Fruit fly (Drosophila melanogaster): Measurements from ENCODE around the gene Tim8.

DNA sequence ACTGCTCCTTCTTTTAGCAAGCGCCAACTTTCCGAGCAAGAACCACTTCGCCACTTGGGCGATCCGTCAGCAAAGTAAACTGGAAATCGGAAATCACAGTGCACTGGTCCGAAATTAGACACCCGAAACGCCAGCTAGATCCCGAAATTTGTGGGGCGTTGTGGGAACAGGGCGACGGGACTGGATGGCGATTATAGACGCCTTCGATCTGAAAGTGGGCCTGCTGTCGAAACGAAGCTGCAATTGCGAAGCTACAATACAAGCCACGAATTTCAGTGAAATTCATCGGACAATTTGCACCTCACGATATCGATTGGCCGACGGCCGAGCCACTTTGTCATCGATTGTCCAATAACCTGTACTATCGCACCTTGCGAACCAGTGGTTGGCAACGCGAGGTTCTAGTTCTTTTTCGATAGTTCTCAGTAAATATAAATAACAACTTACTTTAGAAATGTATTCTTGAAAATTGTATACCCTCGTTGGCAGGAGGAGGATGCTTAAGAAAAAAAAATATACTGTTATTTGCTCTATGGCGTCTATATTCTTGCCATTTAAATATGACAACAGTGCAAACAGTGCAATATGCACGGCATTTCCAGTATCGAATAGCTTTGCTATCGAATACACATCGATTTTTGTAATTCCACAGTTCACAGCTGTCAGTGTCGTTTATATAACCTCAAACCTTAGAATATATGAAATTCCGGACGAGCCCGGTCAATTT is at the start of gene Tim8, which contains the start of gene hop:
- TF ChIP-seq Dfd (GFP tag; optimal IDR thresholded peaks at IDR 0.05) = no peak
- no peak for TF ChIP-seq dsf (GFP tag; optimal IDR thresholded peaks at IDR 0.05; ENCODE audit: borderline replicate concordance)
- TF ChIP-seq h (GFP tag; optimal IDR thresholded peaks at IDR 0.05) = no peak
- TF ChIP-seq usp (GFP tag; optimal IDR thresholded peaks at IDR 0.05) = no peak
- TF ChIP-seq Hr78 (GFP tag; optimal IDR thresholded peaks at IDR 0.05) = no peak
- no peak for TF ChIP-seq OdsH (GFP tag; optimal IDR thresholded peaks at IDR 0.05)
- no peak for TF ChIP-seq foxo (GFP tag; optimal IDR thresholded peaks at IDR 0.05)
- TF ChIP-seq Hr83 (GFP tag; optimal IDR thresholded peaks at IDR 0.05; ENCODE audit: poor library complexity, severe bottlenecking) = no peak

All from whole organism, wandering third instar larva.